Fruit fly (Drosophila melanogaster) whole organism, pupa: ENCODE results near the gene Adat1.

Experiments
- CG10348 ChIP-seq: fragments of 200-800 bp; sonication (Bioruptor generic); IDR thresholded peaks from 2 replicates; pipeline ENCODE4 v1.3.6; 2022; ENCODE audit warnings: missing biosample characterization, missing genetic modification characterization
- CG12605 ChIP-seq: fragments of 200-800 bp; sonication (Bioruptor generic); IDR thresholded peaks from 2 replicates; pipeline ENCODE4 v1.3.6; 2022; ENCODE audit warnings: missing biosample characterization, missing genetic modification characterization
- CG13204 ChIP-seq: fragments of 200-800 bp; sonication (Bioruptor generic); optimal IDR thresholded peaks from 2 replicates; lab custom pipeline; 2018; ENCODE audit warnings: missing biosample characterization, mild to moderate bottlenecking, missing genetic modification characterization, moderate library complexity
- CG14655 ChIP-seq: fragments of 200-800 bp; sonication (Bioruptor generic); optimal IDR thresholded peaks from 3 replicates; lab custom pipeline; 2017; ENCODE audit warnings: mild to moderate bottlenecking, missing biosample characterization, missing genetic modification reagents, missing genetic modification characterization
- CG15710 ChIP-seq: fragments of 200-800 bp; sonication (Bioruptor generic); optimal IDR thresholded peaks from 2 replicates; lab custom pipeline; 2018; ENCODE audit warnings: missing biosample characterization, mild to moderate bottlenecking, missing genetic modification characterization, moderate library complexity
- CG17806 ChIP-seq: fragments of 200-800 bp; sonication (Bioruptor generic); optimal IDR thresholded peaks from 2 replicates; lab custom pipeline; 2018; ENCODE audit warnings: missing biosample characterization, mild to moderate bottlenecking, missing genetic modification characterization, moderate library complexity
- CG32121 ChIP-seq: fragments of 200-800 bp; sonication (Bioruptor generic); IDR thresholded peaks from 2 replicates; pipeline ENCODE4 v1.3.6; 2022; ENCODE audit warnings: missing biosample characterization, missing genetic modification characterization
- CG34367 ChIP-seq: fragments of 200-800 bp; sonication (Bioruptor generic); optimal IDR thresholded peaks from 2 replicates; lab custom pipeline; 2018; ENCODE audit warnings: missing biosample characterization, mild to moderate bottlenecking, missing genetic modification characterization
- CG4496 ChIP-seq: fragments of 200-800 bp; sonication (Bioruptor generic); IDR thresholded peaks from 3 replicates; pipeline ENCODE4 v1.3.6; 2022; ENCODE audit warnings: missing biosample characterization, missing genetic modification characterization
- CG8159 ChIP-seq: fragments of 200-800 bp; sonication (Bioruptor generic); optimal IDR thresholded peaks from 3 replicates; lab custom pipeline; 2018; ENCODE audit warnings: missing biosample characterization, mild to moderate bottlenecking, missing genetic modification characterization, moderate library complexity
- CG8301 ChIP-seq: fragments of 200-800 bp; sonication (Bioruptor generic); optimal IDR thresholded peaks from 2 replicates; lab custom pipeline; 2018; ENCODE audit warnings: missing biosample characterization, mild to moderate bottlenecking, missing genetic modification characterization
- CG9948 ChIP-seq: fragments of 200-800 bp; sonication (Bioruptor generic); optimal IDR thresholded peaks from 2 replicates; lab custom pipeline; 2018; ENCODE audit warnings: missing biosample characterization, mild to moderate bottlenecking, missing genetic modification characterization, moderate library complexity
- D1 ChIP-seq: fragments of 200-800 bp; sonication (Bioruptor generic); optimal IDR thresholded peaks from 2 replicates; lab custom pipeline; 2018; ENCODE audit warnings: missing biosample characterization, mild to moderate bottlenecking, missing genetic modification characterization, moderate library complexity
- EcR ChIP-seq: fragments of 200-800 bp; sonication (Bioruptor generic); optimal IDR thresholded peaks from 3 replicates; lab custom pipeline; 2019; ENCODE audit warnings: missing biosample characterization, missing genetic modification characterization, mild to moderate bottlenecking, moderate library complexity, missing genetic modification reagents
- Ets98B ChIP-seq: fragments of 200-800 bp; sonication (Bioruptor generic); IDR thresholded peaks from 2 replicates; pipeline ENCODE4 v1.3.6; 2022; ENCODE audit warnings: missing biosample characterization, missing genetic modification characterization
- Pif1A ChIP-seq: fragments of 200-800 bp; sonication (Bioruptor generic); optimal IDR thresholded peaks from 3 replicates; lab custom pipeline; 2016; ENCODE audit warnings: missing biosample characterization, missing genetic modification characterization
- Pif1B ChIP-seq: fragments of 200-800 bp; sonication (Bioruptor generic); optimal IDR thresholded peaks from 3 replicates; lab custom pipeline; 2016; ENCODE audit warnings: missing biosample characterization, missing genetic modification characterization
- Snoo ChIP-seq: fragments of 200-800 bp; sonication (Bioruptor generic); optimal IDR thresholded peaks from 3 replicates; lab custom pipeline; 2017; ENCODE audit warnings: missing biosample characterization, mild to moderate bottlenecking, missing genetic modification characterization, inconsistent platforms
- fd96Ca ChIP-seq: fragments of 200-800 bp; sonication (Bioruptor generic); IDR thresholded peaks from 3 replicates; pipeline ENCODE4 v1.3.6; 2022; ENCODE audit warnings: missing biosample characterization, missing genetic modification characterization
- gl ChIP-seq: fragments of 200-800 bp; sonication (Bioruptor generic); optimal IDR thresholded peaks from 2 replicates; lab custom pipeline; 2018; ENCODE audit warnings: missing biosample characterization, mild to moderate bottlenecking, missing genetic modification characterization
- rn ChIP-seq: fragments of 200-800 bp; sonication (Bioruptor generic); IDR thresholded peaks from 2 replicates; pipeline ENCODE4 v1.3.6; 2022; ENCODE audit warnings: missing biosample characterization, missing genetic modification characterization

Adat1 gene

DNA sequence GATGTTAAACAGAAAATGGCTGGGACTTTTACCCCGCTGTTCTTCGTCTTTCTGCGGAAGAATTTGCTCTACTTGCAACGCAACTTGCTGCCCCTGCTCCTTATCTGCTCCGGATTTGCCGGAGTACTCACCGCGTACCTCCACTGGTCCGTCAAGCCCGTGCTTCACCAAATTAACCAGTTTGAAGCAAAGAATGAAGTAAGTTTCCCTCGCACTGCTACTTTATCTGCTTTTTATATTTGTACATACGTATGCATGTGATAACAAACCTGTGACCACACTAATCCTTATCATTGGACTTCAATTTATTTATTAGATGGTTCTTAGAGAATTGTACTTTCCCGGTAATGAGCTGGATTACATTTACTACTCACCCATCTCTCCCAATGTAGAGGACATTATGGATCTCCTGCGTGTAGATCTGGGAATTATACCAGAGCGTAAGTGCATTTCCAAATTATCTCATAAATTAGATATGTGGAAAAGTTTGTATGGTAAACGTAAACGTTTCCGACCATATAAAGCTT, 27.1 kb downstream of the Adat1 start, which contains the start of gene CG16890:
TSS of gene CG16890 (minus strand) at position 184 of the 527 bp plus-strand sequence.
- TF ChIP-seq CG15710 (tag; lab: Kevin White, UChicago), result no peak
- no peak for TF ChIP-seq Snoo
- no peak for TF ChIP-seq CG34367 (tag; lab: Kevin White, UChicago)
- no peak for TF ChIP-seq CG8301 (tag; lab: Kevin White, UChicago)
- no peak for TF ChIP-seq Pif1A (GFP tag; lab: Kevin White, UChicago)
- TF ChIP-seq CG10348 (GFP tag; lab: Robert Waterston, UW), result no peak
- TF ChIP-seq gl, result no peak
- TF ChIP-seq Ets98B (GFP tag; lab: Robert Waterston, UW), result no peak
- TF ChIP-seq CG17806 (tag; lab: Kevin White, UChicago), result no peak
- no peak for TF ChIP-seq CG32121 (GFP tag; lab: Robert Waterston, UW)
- no peak for TF ChIP-seq CG8159 (tag; lab: Kevin White, UChicago)
- no peak for TF ChIP-seq CG12605 (GFP tag; lab: Robert Waterston, UW)
- TF ChIP-seq rn, result no peak
- TF ChIP-seq CG14655 (GFP tag; lab: Kevin White, UChicago), result no peak
- TF ChIP-seq, all 21 proteins: peak for 0

DNA sequence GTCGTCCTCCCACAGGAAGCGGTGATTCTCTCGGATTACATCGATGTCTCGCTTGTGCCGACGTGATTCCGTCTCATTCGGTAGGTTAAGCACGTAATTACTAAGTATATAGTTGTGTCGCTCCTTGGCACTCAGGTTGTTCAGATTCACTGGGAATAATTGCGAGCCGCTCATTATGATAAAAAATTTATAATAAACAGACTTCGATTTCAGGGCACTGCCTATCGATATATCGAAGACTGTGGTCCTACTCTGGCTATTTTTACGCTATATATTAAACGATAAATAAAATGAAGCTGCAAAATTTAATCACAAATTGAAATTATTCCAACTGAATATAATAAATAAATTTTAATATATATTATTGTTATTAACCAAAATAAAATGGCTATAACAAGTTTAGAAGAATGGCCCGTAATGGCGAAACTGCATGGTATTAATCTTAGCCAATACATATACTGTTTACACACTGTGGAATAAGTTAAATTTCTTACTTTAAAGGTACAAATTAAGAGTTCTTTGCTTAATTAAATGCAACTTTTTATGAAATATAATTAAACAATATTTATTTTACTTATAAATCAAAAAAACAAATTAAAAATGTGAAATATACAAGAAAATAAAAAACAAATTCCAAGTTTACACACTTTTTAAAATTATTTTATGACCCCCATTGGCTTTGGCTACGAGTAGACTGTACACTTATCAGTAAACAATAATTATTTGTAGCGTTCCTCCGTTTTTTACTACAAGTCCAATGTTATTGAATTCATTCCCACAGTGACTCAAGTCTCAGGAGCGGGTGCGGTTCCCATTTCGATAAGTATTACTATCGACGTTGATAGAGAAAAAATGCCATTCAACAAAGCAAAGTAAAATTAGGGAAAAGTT, 27.8 kb downstream of the Adat1 start, which contains the start of gene Eato:
TSS of gene Eato (plus strand) at position 821 of the 891 bp plus-strand sequence.
- TF ChIP-seq Snoo (peak; percentile 22), CG13204 (GFP tag; lab: Kevin White, UChicago) (no peak), CG15710 (tag; lab: Kevin White, UChicago) (peak; percentile 0), fd96Ca (GFP tag; lab: Robert Waterston, UW) (no peak), D1 (tag; lab: Kevin White, UChicago) (no peak)

DNA sequence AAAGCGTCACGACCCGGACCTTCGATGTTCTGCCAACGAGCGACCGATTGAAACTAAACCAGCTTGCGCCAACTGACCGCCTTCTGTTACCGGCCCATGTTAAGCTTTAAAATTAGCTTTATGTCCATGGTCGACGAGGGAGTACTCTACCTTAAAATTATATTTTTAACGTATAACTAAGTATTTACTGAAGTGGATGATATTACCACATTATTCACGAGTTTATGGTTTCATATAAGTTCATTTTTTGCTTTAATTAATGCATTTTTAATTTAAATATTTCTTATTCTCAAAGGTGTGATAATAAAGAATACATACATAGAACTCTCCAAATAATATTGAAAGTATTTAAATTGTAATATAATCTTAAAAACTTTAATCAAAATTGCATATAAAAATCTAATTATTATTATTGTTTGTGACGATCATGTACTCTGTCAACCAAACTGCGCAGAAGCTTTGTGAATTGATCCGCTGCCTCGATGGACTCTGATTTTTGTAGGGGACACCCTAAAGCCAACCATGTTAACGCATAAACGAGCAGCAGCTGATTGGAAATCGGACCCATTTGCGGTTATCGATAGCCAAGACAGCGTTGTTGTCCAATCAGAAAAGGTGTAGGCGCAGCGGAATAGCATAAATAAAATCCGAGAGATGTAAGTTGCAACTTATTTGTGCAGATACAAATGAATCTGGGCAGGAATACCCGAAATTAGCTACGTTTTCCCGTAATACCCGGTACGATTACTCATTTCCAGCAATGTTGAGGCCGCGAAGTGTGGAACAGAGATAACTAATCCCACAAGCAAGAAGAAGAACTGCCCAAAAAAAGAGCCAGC, 30.9 kb downstream of the Adat1 start, which contains the start of the genes CG9008 and p38b:
TSS of gene CG9008 (minus strand) at position 57 of the 839 bp plus-strand sequence.
TSS of gene p38b (plus strand) at position 581 of the 839 bp plus-strand sequence.
- TF ChIP-seq Snoo (peak; percentile 85), CG15710 (tag; lab: Kevin White, UChicago) (peak; percentile 87), CG8159 (tag; lab: Kevin White, UChicago) (peak; percentile 92), Pif1B (GFP tag; lab: Kevin White, UChicago) (peak; percentile 71), CG12605 (GFP tag; lab: Robert Waterston, UW) (no peak; the same call in none of the 2 replicates), CG34367 (tag; lab: Kevin White, UChicago) (peak; percentile 75), gl (no peak), CG13204 (GFP tag; lab: Kevin White, UChicago) (no peak), Pif1A (GFP tag; lab: Kevin White, UChicago) (no peak), EcR (GFP tag; lab: Kevin White, UChicago) (no peak), CG8301 (tag; lab: Kevin White, UChicago) (peak; percentile 81), D1 (tag; lab: Kevin White, UChicago) (no peak), CG14655 (GFP tag; lab: Kevin White, UChicago) (no peak), fd96Ca (GFP tag; lab: Robert Waterston, UW) (peak; percentile 49; the same call in 1 of the 3 replicates), Ets98B (GFP tag; lab: Robert Waterston, UW) (peak; percentile 31), CG32121 (GFP tag; lab: Robert Waterston, UW) (peak; percentile 52), CG9948 (tag; lab: Kevin White, UChicago) (peak; percentile 84), CG4496 (GFP tag; lab: Robert Waterston, UW) (peak; percentile 49; the same call in 1 of the 3 replicates), rn (peak; percentile 68), CG10348 (GFP tag; lab: Robert Waterston, UW) (no peak), CG17806 (tag; lab: Kevin White, UChicago) (peak; percentile 79)
- TF ChIP-seq, all 21 proteins: peak for 13

DNA sequence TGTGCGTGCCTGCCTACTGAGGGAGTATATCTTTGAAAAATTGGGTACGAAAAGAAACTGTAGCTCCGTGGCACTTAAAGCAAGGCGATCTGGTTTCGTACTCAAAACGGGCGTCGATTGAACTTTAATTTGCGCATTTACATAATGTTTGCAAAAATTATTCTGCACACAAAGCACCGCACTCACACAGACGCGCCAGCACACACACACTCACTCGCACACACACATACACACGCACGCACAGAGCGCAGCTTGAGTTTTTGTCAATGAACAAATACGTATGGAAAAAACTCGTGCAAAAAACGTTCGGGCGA, 31.5 kb downstream of the Adat1 start:
- peak; percentile 52 for TF ChIP-seq Ets98B (GFP tag; lab: Robert Waterston, UW)
- no peak for TF ChIP-seq CG14655 (GFP tag; lab: Kevin White, UChicago)
- 0 out of 3 replicates have a peak, but pooled peaks have one; percentile 27 for TF ChIP-seq fd96Ca (GFP tag; lab: Robert Waterston, UW)
- TF ChIP-seq CG12605 (GFP tag; lab: Robert Waterston, UW), result peak; percentile 54; the same call in 1 of the 2 replicates
- TF ChIP-seq CG8301 (tag; lab: Kevin White, UChicago), result no peak
- TF ChIP-seq EcR (GFP tag; lab: Kevin White, UChicago), result peak; percentile 38

DNA sequence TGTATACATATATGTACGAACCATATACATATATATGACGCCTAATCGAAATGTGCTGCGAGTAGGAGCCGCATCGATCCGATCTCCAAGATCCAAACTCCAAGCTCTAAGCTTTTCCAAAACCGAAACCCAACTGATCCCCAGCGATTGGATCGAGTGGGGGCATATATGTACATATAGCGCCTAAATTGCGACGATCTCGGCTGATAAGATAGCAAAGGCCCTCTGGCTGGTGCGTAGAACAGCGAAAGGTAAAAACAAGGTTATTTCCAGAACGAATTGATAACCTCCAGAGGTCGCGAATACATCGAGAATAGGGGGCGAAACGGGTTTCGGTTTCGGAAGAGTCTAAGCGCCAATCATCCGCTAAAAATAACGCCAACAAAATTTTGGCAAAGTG, 32.1 kb downstream of the Adat1 start:
- TF ChIP-seq Snoo (no peak), CG14655 (GFP tag; lab: Kevin White, UChicago) (no peak), Ets98B (GFP tag; lab: Robert Waterston, UW) (no peak), CG17806 (tag; lab: Kevin White, UChicago) (no peak), CG15710 (tag; lab: Kevin White, UChicago) (no peak), CG8301 (tag; lab: Kevin White, UChicago) (no peak), CG9948 (tag; lab: Kevin White, UChicago) (no peak), Pif1A (GFP tag; lab: Kevin White, UChicago) (no peak), Pif1B (GFP tag; lab: Kevin White, UChicago) (no peak), CG4496 (GFP tag; lab: Robert Waterston, UW) (no peak), CG13204 (GFP tag; lab: Kevin White, UChicago) (no peak), fd96Ca (GFP tag; lab: Robert Waterston, UW) (no peak), gl (no peak), CG12605 (GFP tag; lab: Robert Waterston, UW) (no peak), rn (no peak), D1 (tag; lab: Kevin White, UChicago) (no peak), CG34367 (tag; lab: Kevin White, UChicago) (no peak), CG32121 (GFP tag; lab: Robert Waterston, UW) (no peak)
